Fruit fly (Drosophila melanogaster) whole organism, embryonic: Measurements from ENCODE around the gene CG14650.

Experiments used
- Atf3 ChIP-seq: fragments of 200-800 bp; sonication (Bioruptor generic); optimal IDR thresholded peaks from 3 replicates; lab custom pipeline; 2016; ENCODE audit warnings: missing biosample characterization, missing genetic modification characterization
- Awh ChIP-seq: fragments of 200-800 bp; sonication (Bioruptor generic); IDR thresholded peaks from 2 replicates; pipeline ENCODE4, ENCODE4 v1.3.6; 2022; ENCODE audit warnings: missing biosample characterization, missing genetic modification characterization
- B-H2 ChIP-seq: fragments of 200-800 bp; sonication (Bioruptor generic); optimal IDR thresholded peaks from 2 replicates; lab custom pipeline; 2018; ENCODE audit warnings: missing biosample characterization, mild to moderate bottlenecking, missing genetic modification characterization
- Bgb ChIP-seq: fragments of 200-800 bp; sonication (Bioruptor generic); IDR thresholded peaks from 2 replicates; pipeline ENCODE4 v1.3.6; 2022; ENCODE audit warnings: missing biosample characterization, missing genetic modification characterization; ENCODE audit not compliant: partially characterized antibody
- CG10147 ChIP-seq: fragments of 200-800 bp; sonication (Bioruptor generic); optimal IDR thresholded peaks from 2 replicates; lab custom pipeline; 2019; ENCODE audit warnings: missing biosample characterization, mild to moderate bottlenecking, missing genetic modification characterization, moderate library complexity
- CG10209 ChIP-seq: fragments of 200-800 bp; sonication (Bioruptor generic); optimal IDR thresholded peaks from 3 replicates; lab custom pipeline; 2017; ENCODE audit warnings: missing biosample characterization, mild to moderate bottlenecking, missing genetic modification characterization, missing genetic modification reagents
- CG1233 ChIP-seq: fragments of 200-800 bp; sonication (Bioruptor generic); optimal IDR thresholded peaks from 4 replicates; lab custom pipeline; 2018; ENCODE audit warnings: missing biosample characterization, mild to moderate bottlenecking, missing genetic modification characterization
- CG1602 ChIP-seq: fragments of 200-800 bp; sonication (Bioruptor generic); optimal IDR thresholded peaks from 3 replicates; lab custom pipeline; 2016; ENCODE audit warnings: missing biosample characterization, missing genetic modification characterization
- CG17612 ChIP-seq: fragments of 200-800 bp; sonication (Bioruptor generic); IDR thresholded peaks from 2 replicates; pipeline ENCODE4 v1.3.6; 2022; ENCODE audit warnings: missing biosample characterization, missing genetic modification characterization
- CG3065 ChIP-seq: fragments of 200-800 bp; sonication (Bioruptor generic); optimal IDR thresholded peaks from 2 replicates; lab custom pipeline; 2016; ENCODE audit warnings: missing biosample characterization, missing genetic modification characterization
- CG3163 ChIP-seq: fragments of 200-800 bp; sonication (Bioruptor generic); optimal IDR thresholded peaks from 3 replicates; lab custom pipeline; 2016; ENCODE audit warnings: missing biosample characterization, missing genetic modification characterization
- CG3281 ChIP-seq: fragments of 200-800 bp; sonication (Bioruptor generic); optimal IDR thresholded peaks from 3 replicates; lab custom pipeline; 2017; ENCODE audit warnings: missing biosample characterization, mild to moderate bottlenecking, missing genetic modification characterization
- CG34376 ChIP-seq: fragments of 200-800 bp; sonication (Bioruptor generic); optimal IDR thresholded peaks from 2 replicates; lab custom pipeline; 2018; ENCODE audit warnings: missing biosample characterization, mild to moderate bottlenecking, missing genetic modification characterization
- CG43689 ChIP-seq: fragments of 200-800 bp; sonication (Bioruptor generic); IDR thresholded peaks from 2 replicates; pipeline ENCODE4 v1.3.6; 2022; ENCODE audit warnings: missing biosample characterization, missing genetic modification characterization
- CG4424 ChIP-seq: fragments of 200-800 bp; sonication (Bioruptor generic); optimal IDR thresholded peaks from 3 replicates; lab custom pipeline; 2016; ENCODE audit warnings: missing biosample characterization, missing genetic modification characterization
- CG7357 ChIP-seq: fragments of 200-800 bp; sonication (Bioruptor generic); IDR thresholded peaks from 3 replicates; pipeline ENCODE4 v1.3.6; 2022; ENCODE audit warnings: missing biosample characterization, missing genetic modification characterization
- CG8281 ChIP-seq: fragments of 200-800 bp; sonication (Bioruptor generic); optimal IDR thresholded peaks from 2 replicates; lab custom pipeline; 2018; ENCODE audit warnings: missing biosample characterization, mild to moderate bottlenecking, missing genetic modification characterization, moderate library complexity
- CG8944 ChIP-seq: fragments of 200-800 bp; sonication (Bioruptor generic); optimal IDR thresholded peaks from 3 replicates; lab custom pipeline; 2016; ENCODE audit warnings: missing biosample characterization, missing genetic modification characterization
- CHES-1-like ChIP-seq: fragments of 200-800 bp; sonication (Bioruptor generic); optimal IDR thresholded peaks from 2 replicates; lab custom pipeline; 2016; ENCODE audit warnings: missing biosample characterization, missing genetic modification characterization
- CoRest ChIP-seq: fragments of 200-800 bp; sonication (Bioruptor generic); optimal IDR thresholded peaks from 3 replicates; lab custom pipeline; 2018; ENCODE audit warnings: missing biosample characterization, mild to moderate bottlenecking, missing genetic modification characterization, moderate library complexity
- Doc3 ChIP-seq: fragments of 200-800 bp; sonication (Bioruptor generic); IDR thresholded peaks from 3 replicates; pipeline ENCODE4 v1.3.6; 2022; ENCODE audit warnings: missing biosample characterization, missing genetic modification characterization; ENCODE audit not compliant: partially characterized antibody
- Ets65A ChIP-seq: fragments of 200-800 bp; sonication (Bioruptor generic); peaks from one replicate; lab custom pipeline; 2016; ENCODE audit warnings: missing biosample characterization, missing genetic modification characterization
- GATAe ChIP-seq: fragments of 200-800 bp; sonication (Bioruptor generic); conservative IDR thresholded peaks from 2 replicates; pipeline ENCODE4 v1.3.6; 2022; ENCODE audit warnings: missing biosample characterization, missing genetic modification characterization
- Hey ChIP-seq: fragments of 200-800 bp; sonication (Bioruptor generic); optimal IDR thresholded peaks from 3 replicates; lab custom pipeline; 2018; ENCODE audit warnings: missing biosample characterization, mild to moderate bottlenecking, missing genetic modification characterization
- Lim3 ChIP-seq: fragments of 200-800 bp; sonication (Bioruptor generic); IDR thresholded peaks from 2 replicates; pipeline ENCODE4 v1.3.6; 2022; ENCODE audit warnings: missing biosample characterization, missing genetic modification characterization
- NC2α ChIP-seq: fragments of 200-800 bp; sonication (Bioruptor generic); optimal IDR thresholded peaks from 2 replicates; lab custom pipeline; 2016; ENCODE audit warnings: missing biosample characterization, missing genetic modification characterization
- Spps ChIP-seq: fragments of 200-800 bp; sonication (Bioruptor generic); optimal IDR thresholded peaks from 2 replicates; lab custom pipeline; 2018; ENCODE audit warnings: missing biosample characterization, mild to moderate bottlenecking, missing genetic modification characterization
- Xrp1 ChIP-seq: fragments of 200-800 bp; sonication (Bioruptor generic); IDR thresholded peaks from 2 replicates; pipeline ENCODE4 v1.3.6; 2022; ENCODE audit warnings: missing biosample characterization, missing genetic modification characterization
- cg ChIP-seq: fragments of 200-800 bp; sonication (Bioruptor generic); optimal IDR thresholded peaks from 3 replicates; lab custom pipeline; 2019; ENCODE audit warnings: missing biosample characterization, mild to moderate bottlenecking, missing genetic modification characterization, moderate library complexity
- corto ChIP-seq: fragments of 200-800 bp; sonication (Bioruptor generic); optimal IDR thresholded peaks from 2 replicates; lab custom pipeline; 2016; ENCODE audit warnings: missing biosample characterization, mild to moderate bottlenecking, missing genetic modification characterization, moderate library complexity
- crc ChIP-seq: fragments of 200-800 bp; sonication (Bioruptor generic); optimal IDR thresholded peaks from 2 replicates; lab custom pipeline; 2016; ENCODE audit warnings: missing biosample characterization, missing genetic modification characterization
- croc ChIP-seq: fragments of 200-800 bp; sonication (Bioruptor generic); conservative IDR thresholded peaks from 3 replicates; pipeline ENCODE4 v1.3.6; 2022; ENCODE audit warnings: missing biosample characterization, missing genetic modification characterization
- cwo ChIP-seq: fragments of 200-800 bp; sonication (Bioruptor generic); optimal IDR thresholded peaks from 3 replicates; lab custom pipeline; 2017; ENCODE audit warnings: missing biosample characterization, missing genetic modification characterization, mild to moderate bottlenecking, moderate library complexity, missing genetic modification reagents
- disco-r ChIP-seq: fragments of 200-800 bp; sonication (Bioruptor generic); optimal IDR thresholded peaks from 2 replicates; lab custom pipeline; 2016; ENCODE audit warnings: missing biosample characterization, missing genetic modification characterization
- fd64A ChIP-seq: fragments of 200-800 bp; sonication (Bioruptor generic); optimal IDR thresholded peaks from 3 replicates; lab custom pipeline; 2018; ENCODE audit warnings: missing biosample characterization, mild to moderate bottlenecking, missing genetic modification characterization
- gcm2 ChIP-seq: fragments of 200-800 bp; sonication (Bioruptor generic); optimal IDR thresholded peaks from 2 replicates; lab custom pipeline; 2016; ENCODE audit warnings: missing biosample characterization, missing genetic modification characterization
- gsb-n ChIP-seq: fragments of 200-800 bp; sonication (Bioruptor generic); optimal IDR thresholded peaks from 3 replicates; lab custom pipeline; 2018; ENCODE audit warnings: missing biosample characterization, mild to moderate bottlenecking, missing genetic modification characterization
- lbe ChIP-seq: fragments of 200-800 bp; sonication (Bioruptor generic); optimal IDR thresholded peaks from 2 replicates; lab custom pipeline; 2016; ENCODE audit warnings: missing biosample characterization, mild to moderate bottlenecking, missing genetic modification characterization
- maf-S ChIP-seq: fragments of 200-800 bp; sonication (Bioruptor generic); optimal IDR thresholded peaks from 2 replicates; lab custom pipeline; 2016; ENCODE audit warnings: missing biosample characterization, missing genetic modification characterization
- nerfin-1 ChIP-seq: fragments of 200-800 bp; sonication (Bioruptor generic); optimal IDR thresholded peaks from 3 replicates; lab custom pipeline; 2019; ENCODE audit warnings: missing biosample characterization, mild to moderate bottlenecking, missing genetic modification characterization, moderate library complexity
- odd ChIP-seq: fragments of 200-800 bp; sonication (Bioruptor generic); optimal IDR thresholded peaks from 2 replicates; lab custom pipeline; 2017; ENCODE audit warnings: missing biosample characterization, mild to moderate bottlenecking, missing genetic modification characterization
- otp ChIP-seq: fragments of 200-800 bp; sonication (Bioruptor generic); IDR thresholded peaks from 3 replicates; pipeline ENCODE4, ENCODE4 v1.3.6; 2022; ENCODE audit warnings: missing biosample characterization, missing genetic modification characterization
- pan ChIP-seq, 4 experiments: fragments of >200 bp in 3 of 4; fragments of 200-800 bp in 1 of 4; sonication (Bioruptor generic) in 1 of 4; optimal IDR thresholded peaks in 3 of 4; IDR thresholded peaks in 1 of 4; 2 replicates each; pipeline versions ENCODE4 v1.3.6 to Lab custom; 2017 to 2022; ENCODE audit warnings: missing biosample characterization in 2 of 4, missing genetic modification characterization in 2 of 4, mixed read lengths in 1 of 4
- peb ChIP-seq: fragments of 200-800 bp; sonication (Bioruptor generic); IDR thresholded peaks from 2 replicates; pipeline ENCODE4 v1.3.6; 2022; ENCODE audit warnings: missing biosample characterization, missing genetic modification characterization
- pzg ChIP-seq: fragments of 200-800 bp; sonication (Bioruptor generic); optimal IDR thresholded peaks from 3 replicates; lab custom pipeline; 2018; ENCODE audit warnings: missing biosample characterization, mild to moderate bottlenecking, missing genetic modification characterization, moderate library complexity
- rib ChIP-seq: fragments of 200-800 bp; sonication (Bioruptor generic); IDR thresholded peaks from 2 replicates; pipeline ENCODE4 v1.3.6; 2022; ENCODE audit warnings: missing biosample characterization, missing genetic modification characterization
- slp2 ChIP-seq: fragments of 200-800 bp; sonication (Bioruptor generic); optimal IDR thresholded peaks from 2 replicates; lab custom pipeline; 2016; ENCODE audit warnings: missing biosample characterization, missing genetic modification characterization
- unc-4 ChIP-seq: fragments of 200-800 bp; sonication (Bioruptor generic); IDR thresholded peaks from 2 replicates; pipeline ENCODE4 v1.3.6; 2022; ENCODE audit warnings: missing biosample characterization, missing genetic modification characterization; ENCODE audit not compliant: partially characterized antibody
- usp ChIP-seq: fragments of >200 bp; optimal IDR thresholded peaks from 2 replicates; lab custom pipeline; 2017; ENCODE audit warnings: missing biosample characterization, missing genetic modification characterization
- wdn ChIP-seq: fragments of 200-800 bp; sonication (Bioruptor generic); IDR thresholded peaks from 2 replicates; pipeline ENCODE4 v1.3.6; 2022; ENCODE audit warnings: missing biosample characterization, missing genetic modification characterization

Gene CG14650

dm6 chr3R:4471047-4471751 is 34.0 kb downstream of the CG14650 start (continued):
- TF ChIP-seq CG10147 (GFP tag; lab: Kevin White, UChicago) (no peak), pan (optimal IDR thresholded peaks at IDR 0.05; lab: Kevin White, UChicago) (no peak), pan (GFP tag; optimal IDR thresholded peaks at IDR 0.05 in 1 of 2, IDR thresholded peaks at IDR 0.05 in 1 of 2) (peak in 1 of 2 experiments; percentile 10), Hey (tag; lab: Kevin White, UChicago) (peak; percentile 63), unc-4 (GFP tag; lab: Robert Waterston, UW) (0 out of 2 replicates have a peak, but pooled peaks have one; percentile 11), odd (GFP tag; lab: Kevin White, UChicago) (no peak), fd64A (GFP tag; lab: Kevin White, UChicago) (no peak), slp2 (GFP tag; lab: Kevin White, UChicago) (no peak), Lim3 (GFP tag; lab: Robert Waterston, UW) (no peak), Doc3 (GFP tag; lab: Robert Waterston, UW) (no peak), CG3281 (GFP tag; lab: Kevin White, UChicago) (no peak), CHES-1-like (GFP tag; lab: Kevin White, UChicago) (no peak), CG3163 (GFP tag; lab: Kevin White, UChicago) (peak; percentile 34), CoRest (tag; lab: Kevin White, UChicago) (no peak), Spps (tag; lab: Kevin White, UChicago) (no peak), CG34376 (peak; percentile 85), CG1233 (GFP tag; lab: Kevin White, UChicago) (no peak), gcm2 (GFP tag; lab: Kevin White, UChicago) (no peak), GATAe (GFP tag; lab: Robert Waterston, UW) (peak; percentile 87), wdn (GFP tag; lab: Robert Waterston, UW) (no peak), Xrp1 (no peak), CG17612 (GFP tag; lab: Robert Waterston, UW) (no peak), corto (GFP tag; lab: Kevin White, UChicago) (no peak), B-H2 (GFP tag; lab: Kevin White, UChicago) (peak; percentile 35), rib (GFP tag; lab: Robert Waterston, UW) (peak; percentile 69; the same call in 1 of the 2 replicates), CG10209 (GFP tag; lab: Kevin White, UChicago) (no peak), peb (GFP tag; lab: Robert Waterston, UW) (no peak), CG3065 (GFP tag; lab: Kevin White, UChicago) (no peak), usp (GFP tag; lab: Kevin White, UChicago) (no peak), croc (GFP tag; lab: Robert Waterston, UW) (no peak), cg (peak; percentile 6), Awh (GFP tag; lab: Robert Waterston, UW) (no peak), otp (GFP tag; lab: Robert Waterston, UW) (no peak), disco-r (GFP tag; lab: Kevin White, UChicago) (no peak), Ets65A (peak; percentile 76), gsb-n (no peak), crc (GFP tag; lab: Kevin White, UChicago) (no peak), Atf3 (GFP tag; lab: Kevin White, UChicago) (no peak), CG7357 (no peak), pzg (GFP tag; lab: Kevin White, UChicago) (no peak), CG1602 (no peak), cwo (GFP tag; lab: Kevin White, UChicago) (peak; percentile 96), NC2α (no peak), Bgb (GFP tag; lab: Robert Waterston, UW) (0 out of 2 replicates have a peak, but pooled peaks have one; percentile 28), maf-S (GFP tag; lab: Kevin White, UChicago) (no peak), CG43689 (GFP tag; lab: Robert Waterston, UW) (no peak), lbe (no peak), CG8281 (tag; lab: Kevin White, UChicago) (no peak), CG8944 (GFP tag; lab: Kevin White, UChicago) (no peak), CG4424 (GFP tag; lab: Kevin White, UChicago) (no peak), nerfin-1 (tag; lab: Kevin White, UChicago) (no peak)
